Worm (Caenorhabditis elegans): Measurements from ENCODE around the gene nspg-14.
A peak's percentile ranks its signal among the peaks of the same experiment; 100 is the strongest.

The nspg-14 gene

ce11 chrX:5243382-5243979 lies 9.4 kb upstream of the nspg-14 start, which contains the start of gene mtm-5 (continued):
- TF ChIP-seq mes-2 (tag; optimal IDR thresholded peaks at IDR 0.05; ENCODE audit: poor library complexity, severe bottlenecking) (peak; percentile 32), nhr-41 (GFP tag; IDR thresholded peaks at IDR 0.05) (no peak), snpc-4 (tag; optimal IDR thresholded peaks at IDR 0.05) (no peak), sdz-12 (GFP tag; optimal IDR thresholded peaks at IDR 0.05) (no peak), nhr-28 (tag; optimal IDR thresholded peaks at IDR 0.05) (peak; percentile 57), hlh-11 (tag; optimal IDR thresholded peaks at IDR 0.05) (peak; percentile 55), jun-1 (tag; optimal IDR thresholded peaks at IDR 0.05) (no peak), rbr-2 (tag; optimal IDR thresholded peaks at IDR 0.05) (no peak), dmd-9 (GFP tag; IDR thresholded peaks at IDR 0.05) (no peak), zfp-2 (tag; optimal IDR thresholded peaks at IDR 0.05) (no peak), F49E8.2 (tag; optimal IDR thresholded peaks at IDR 0.05; ENCODE audit: borderline replicate concordance) (no peak), hlh-30 (tag; optimal IDR thresholded peaks at IDR 0.05; ENCODE audit: insufficient read depth) (no peak)

- no peak for TF ChIP-seq spr-1 (tag; optimal IDR thresholded peaks at IDR 0.05)
- no peak for TF ChIP-seq unc-62 (GFP tag; optimal IDR thresholded peaks at IDR 0.05 in 1 of 2)
- no peak for TF ChIP-seq unc-62 (tag; optimal IDR thresholded peaks at IDR 0.05)
- no peak for TF ChIP-seq F26F4.8 (GFP tag; conservative IDR thresholded peaks at IDR 0.05)
- no peak for TF ChIP-seq duxl-1 (tag; optimal IDR thresholded peaks at IDR 0.05; ENCODE audit: poor library complexity)
- TF ChIP-seq mdt-29 (GFP tag; IDR thresholded peaks at IDR 0.05): no peak
- no peak for TF ChIP-seq egl-43 (GFP tag; IDR thresholded peaks at IDR 0.05)
- TF ChIP-seq nhr-102 (tag; optimal IDR thresholded peaks at IDR 0.05): peak; percentile 44
- peak; percentile 38 for TF ChIP-seq lin-13 (GFP tag; optimal IDR thresholded peaks at IDR 0.05)
- TF ChIP-seq spr-3 (GFP tag; optimal IDR thresholded peaks at IDR 0.05): no peak
- TF ChIP-seq madf-9 (GFP tag; conservative IDR thresholded peaks at IDR 0.05): no peak
- no peak for TF ChIP-seq Y5F2A.4 (GFP tag; optimal IDR thresholded peaks at IDR 0.05)
- TF ChIP-seq R02D3.7 (tag; optimal IDR thresholded peaks at IDR 0.05): no peak
- TF ChIP-seq lin-38 (GFP tag; IDR thresholded peaks at IDR 0.05): no peak
- TF ChIP-seq daf-16 (GFP tag; optimal IDR thresholded peaks at IDR 0.05): peak in 1 of 2 experiments; percentile 15
- peak; percentile 12 for TF ChIP-seq daf-16 (tag; optimal IDR thresholded peaks at IDR 0.05)
- peak; percentile 65 for TF ChIP-seq nhr-28 (tag; optimal IDR thresholded peaks at IDR 0.05)
- TF ChIP-seq daf-19 (GFP tag; conservative IDR thresholded peaks at IDR 0.05): no peak
- TF ChIP-seq unc-39 (tag; optimal IDR thresholded peaks at IDR 0.05): no peak
- TF ChIP-seq nhr-41 (GFP tag; IDR thresholded peaks at IDR 0.05): no peak
- no peak for TF ChIP-seq php-3 (GFP tag; IDR thresholded peaks at IDR 0.05)
- TF ChIP-seq hlh-11 (tag; optimal IDR thresholded peaks at IDR 0.05): peak; percentile 71
- no peak for TF ChIP-seq daf-8 (GFP tag; IDR thresholded peaks at IDR 0.05)
- TF ChIP-seq dmd-9 (GFP tag; IDR thresholded peaks at IDR 0.05): no peak
- TF ChIP-seq ama-1 (optimal IDR thresholded peaks at IDR 0.05): no peak
- TF ChIP-seq rbr-2 (tag; optimal IDR thresholded peaks at IDR 0.05): peak; percentile 73
- TF ChIP-seq Y48G9A.11 (GFP tag; IDR thresholded peaks at IDR 0.05): no peak
- TF ChIP-seq lin-29 (GFP tag; IDR thresholded peaks at IDR 0.05): 0 out of 2 replicates have a peak, but pooled peaks have one; percentile 26
- TF ChIP-seq zag-1 (tag; optimal IDR thresholded peaks at IDR 0.05): no peak
- no peak for TF ChIP-seq ceh-82 (tag; optimal IDR thresholded peaks at IDR 0.05)
- TF ChIP-seq aha-1 (tag): no peak
- TF ChIP-seq nhr-77 (tag; optimal IDR thresholded peaks at IDR 0.05): no peak
- no peak for TF ChIP-seq cey-2 (tag; optimal IDR thresholded peaks at IDR 0.05; ENCODE audit: borderline replicate concordance, insufficient read depth)
- TF ChIP-seq fkh-10 (GFP tag; optimal IDR thresholded peaks at IDR 0.05): no peak
- TF ChIP-seq dmd-6 (GFP tag; IDR thresholded peaks at IDR 0.05): peak; percentile 15; the same call in 1 of the 2 replicates
- TF ChIP-seq dpl-1 (GFP tag; optimal IDR thresholded peaks at IDR 0.05): peak; percentile 65
- no peak for TF ChIP-seq pqm-1 (tag; optimal IDR thresholded peaks at IDR 0.05)
- peak; percentile 33 for TF ChIP-seq nhr-48 (tag; optimal IDR thresholded peaks at IDR 0.05)
- no peak for TF ChIP-seq D1046.2 (GFP tag; IDR thresholded peaks at IDR 0.05)
- TF ChIP-seq F37D6.2 (tag; optimal IDR thresholded peaks at IDR 0.05): peak; percentile 22
- no peak for TF ChIP-seq lir-3 (tag; optimal IDR thresholded peaks at IDR 0.05)
- no peak for TF ChIP-seq ceh-44 (GFP tag; IDR thresholded peaks at IDR 0.05)
- no peak for TF ChIP-seq mxl-2 (GFP tag; conservative IDR thresholded peaks at IDR 0.05)
Observed at ce11 chrX:5244041-5244440, 8.8 kb upstream of the nspg-14 start, which contains the start of gene Y34B4A.7. Gene Y34B4A.7 (plus strand): TSS chrX:5244337.
